Worm (Caenorhabditis elegans) whole organism, late embryonic: Measurements from ENCODE around the gene C27A7.3.
"Not testable (repeated sequence)": the region's sequence is repeated elsewhere in the genome, so short reads cannot be mapped to it uniquely, and the experiment has no call there.

Source experiments
- C08G9.2 ChIP-seq: sonication (generic microtip); optimal IDR thresholded peaks from 2 replicates; lab custom pipeline; 2016; ENCODE audit warnings: mild to moderate bottlenecking, missing genetic modification characterization, moderate library complexity, missing compliant biosample characterization
- F13H6.1 ChIP-seq: sonication (generic microtip); optimal IDR thresholded peaks from 2 replicates; lab custom pipeline; 2016; ENCODE audit warnings: missing genetic modification characterization, missing compliant biosample characterization
- K02D7.2 ChIP-seq: sonication (generic microtip); optimal IDR thresholded peaks from 2 replicates; lab custom pipeline; 2017; ENCODE audit warnings: mild to moderate bottlenecking, missing genetic modification characterization, missing compliant biosample characterization
- ahr-1 ChIP-seq: sonication (generic microtip); optimal IDR thresholded peaks from 2 replicates; lab custom pipeline; 2016; ENCODE audit warnings: missing genetic modification characterization, missing compliant biosample characterization
- ceh-19 ChIP-seq: fragments of 200-800 bp; sonication (Bioruptor generic); optimal IDR thresholded peaks from 2 replicates; lab custom pipeline; 2018; ENCODE audit warnings: mild to moderate bottlenecking, missing genetic modification characterization, missing compliant biosample characterization
- ceh-2 ChIP-seq: sonication (generic microtip); optimal IDR thresholded peaks from 2 replicates; lab custom pipeline; 2016; ENCODE audit warnings: missing genotype, missing genetic modification characterization, missing compliant biosample characterization
- ceh-22 ChIP-seq: sonication (generic microtip); optimal IDR thresholded peaks from 2 replicates; lab custom pipeline; 2017; ENCODE audit warnings: missing biosample characterization, missing genetic modification characterization
- ceh-30 ChIP-seq: fragments of 150-350 bp; optimal IDR thresholded peaks from 2 replicates; lab custom pipeline; 2014; ENCODE audit warnings: missing biosample characterization, missing genetic modification characterization
- ceh-45 ChIP-seq: fragments of 200-800 bp; sonication (Bioruptor generic); IDR thresholded peaks from 2 replicates; pipeline ENCODE4 v1.3.6; 2022; ENCODE audit warnings: missing genetic modification reagents, missing genetic modification characterization, missing compliant biosample characterization
- ceh-6 ChIP-seq: fragments of 200-800 bp; sonication (Bioruptor generic); optimal IDR thresholded peaks from 2 replicates; lab custom pipeline; 2018; ENCODE audit warnings: mild to moderate bottlenecking, missing genetic modification characterization, missing compliant biosample characterization
- ceh-9 ChIP-seq: sonication (generic microtip); optimal IDR thresholded peaks from 2 replicates; lab custom pipeline; 2016; ENCODE audit warnings: mild to moderate bottlenecking, missing genetic modification characterization, inconsistent platforms, missing compliant biosample characterization
- che-1 ChIP-seq: sonication (generic microtip); optimal IDR thresholded peaks from 2 replicates; lab custom pipeline; 2016; ENCODE audit warnings: mild to moderate bottlenecking, missing genetic modification characterization, missing compliant biosample characterization
- dmd-4 ChIP-seq: sonication (generic microtip); optimal IDR thresholded peaks from 2 replicates; lab custom pipeline; 2016; ENCODE audit warnings: borderline replicate concordance, missing genetic modification characterization, missing compliant biosample characterization
- dve-1 ChIP-seq: sonication (generic microtip); optimal IDR thresholded peaks from 2 replicates; lab custom pipeline; 2017; ENCODE audit warnings: antibody characterized with exemption, mild to moderate bottlenecking, missing genetic modification characterization, missing compliant biosample characterization
- elt-2 ChIP-seq: sonication (generic microtip); optimal IDR thresholded peaks from 2 replicates; lab custom pipeline; 2016; ENCODE audit warnings: missing genetic modification reagents, missing genetic modification characterization, missing compliant biosample characterization
- elt-4 ChIP-seq: sonication (generic microtip); optimal IDR thresholded peaks from 2 replicates; lab custom pipeline; 2016; ENCODE audit warnings: missing genetic modification characterization, missing compliant biosample characterization
- eyg-1 ChIP-seq: sonication (generic microtip); optimal IDR thresholded peaks from 2 replicates; lab custom pipeline; 2016; ENCODE audit warnings: missing genotype, missing genetic modification characterization, missing compliant biosample characterization
- fkh-10 ChIP-seq: fragments of 150-350 bp; optimal IDR thresholded peaks from 2 replicates; lab custom pipeline; 2014; ENCODE audit warnings: missing biosample characterization, missing genetic modification reagents, missing genetic modification characterization
- fkh-6 ChIP-seq: sonication (generic microtip); optimal IDR thresholded peaks from 2 replicates; lab custom pipeline; 2016; ENCODE audit warnings: missing genetic modification characterization, missing compliant biosample characterization
- gmeb-2 ChIP-seq: sonication (generic microtip); optimal IDR thresholded peaks from 2 replicates; lab custom pipeline; 2016; ENCODE audit warnings: missing genetic modification characterization, inconsistent platforms, missing compliant biosample characterization
- hlh-13 ChIP-seq: fragments of 200-800 bp; sonication (Bioruptor generic); optimal IDR thresholded peaks from 2 replicates; lab custom pipeline; 2018; ENCODE audit warnings: mild to moderate bottlenecking, missing genetic modification characterization, missing compliant biosample characterization
- hlh-15 ChIP-seq: sonication (generic microtip); optimal IDR thresholded peaks from 2 replicates; lab custom pipeline; 2016; ENCODE audit warnings: missing genetic modification characterization, missing compliant biosample characterization
- hlh-8 ChIP-seq: sonication (generic microtip); optimal IDR thresholded peaks from 2 replicates; lab custom pipeline; 2016; ENCODE audit warnings: missing genotype, missing genetic modification characterization, missing compliant biosample characterization
- lim-6 ChIP-seq: sonication (generic microtip); optimal IDR thresholded peaks from 2 replicates; lab custom pipeline; 2016; ENCODE audit warnings: missing genetic modification characterization, missing compliant biosample characterization
- nfya-1 ChIP-seq: sonication (generic microtip); optimal IDR thresholded peaks from 2 replicates; lab custom pipeline; 2017; ENCODE audit warnings: missing genetic modification characterization, mild to moderate bottlenecking, missing compliant biosample characterization, antibody characterized with exemption, moderate library complexity
- nhr-232 ChIP-seq: sonication (generic microtip); optimal IDR thresholded peaks from 2 replicates; lab custom pipeline; 2016; ENCODE audit warnings: missing genetic modification characterization, missing compliant biosample characterization
- npax-4 ChIP-seq: sonication (generic microtip); optimal IDR thresholded peaks from 2 replicates; lab custom pipeline; 2016; ENCODE audit warnings: missing genetic modification characterization, missing compliant biosample characterization
- odd-2 ChIP-seq: sonication (generic microtip); optimal IDR thresholded peaks from 2 replicates; lab custom pipeline; 2017; ENCODE audit warnings: antibody characterized with exemption, mild to moderate bottlenecking, missing genetic modification characterization, missing compliant biosample characterization
- pag-3 ChIP-seq: sonication (generic microtip); optimal IDR thresholded peaks from 2 replicates; lab custom pipeline; 2016; ENCODE audit warnings: missing compliant biosample characterization, missing genetic modification characterization, borderline replicate concordance
- pat-9 ChIP-seq: fragments of 200-800 bp; sonication (Bioruptor generic); optimal IDR thresholded peaks from 2 replicates; lab custom pipeline; 2018; ENCODE audit warnings: mild to moderate bottlenecking, missing genetic modification characterization, moderate library complexity, missing compliant biosample characterization
- pqm-1 ChIP-seq: sonication (generic microtip); optimal IDR thresholded peaks from 2 replicates; lab custom pipeline; 2016; ENCODE audit warnings: missing genetic modification characterization, missing compliant biosample characterization
- pros-1 ChIP-seq: fragments of 150-350 bp; optimal IDR thresholded peaks from 2 replicates; lab custom pipeline; 2014; ENCODE audit warnings: missing biosample characterization, missing genetic modification reagents, missing genetic modification characterization
- rnt-1 ChIP-seq: sonication (generic microtip); optimal IDR thresholded peaks from 2 replicates; lab custom pipeline; 2016; ENCODE audit warnings: missing genetic modification characterization, missing compliant biosample characterization
- sdc-2 ChIP-seq: sonication (generic microtip); optimal IDR thresholded peaks from 2 replicates; lab custom pipeline; 2016; ENCODE audit warnings: missing genotype, missing genetic modification characterization, missing compliant biosample characterization
- sox-4 ChIP-seq: sonication (generic microtip); optimal IDR thresholded peaks from 2 replicates; lab custom pipeline; 2017; ENCODE audit warnings: mild to moderate bottlenecking, missing genetic modification characterization, inconsistent platforms, missing compliant biosample characterization
- tbx-7 ChIP-seq: sonication (generic microtip); optimal IDR thresholded peaks from 2 replicates; lab custom pipeline; 2016; ENCODE audit warnings: missing genotype, missing genetic modification characterization, missing compliant biosample characterization
- unc-86 ChIP-seq: sonication (generic microtip); optimal IDR thresholded peaks from 2 replicates; lab custom pipeline; 2016; ENCODE audit warnings: missing genetic modification characterization, missing compliant biosample characterization
- zip-5 ChIP-seq: sonication (generic microtip); optimal IDR thresholded peaks from 2 replicates; lab custom pipeline; 2016; ENCODE audit warnings: missing genetic modification characterization, missing compliant biosample characterization
- ztf-16 ChIP-seq: sonication (generic microtip); optimal IDR thresholded peaks from 2 replicates; lab custom pipeline; 2017; ENCODE audit warnings: missing genetic modification characterization, missing compliant biosample characterization

Gene C27A7.3

ce11 chrV:12120381-12120780 lies 20.3 kb upstream of the C27A7.3 start, which contains the start of gene C13C4.7:
TSS of gene C13C4.7 (minus strand) at chrV:12120481.
- TF ChIP-seq F13H6.1 (no peak), sdc-2 (tag; lab: Kevin White, UChicago) (no peak), lim-6 (tag; lab: Kevin White, UChicago) (no peak), eyg-1 (tag; lab: Kevin White, UChicago) (no peak), fkh-6 (tag; lab: Kevin White, UChicago) (no peak), hlh-8 (no peak), K02D7.2 (tag; lab: Kevin White, UChicago) (no peak), che-1 (no peak), elt-4 (no peak), pat-9 (tag; lab: Kevin White, UChicago) (no peak), ceh-30 (tag; lab: Kevin White, UChicago) (no peak), sox-4 (tag; lab: Kevin White, UChicago) (no peak), pqm-1 (tag; lab: Kevin White, UChicago) (no peak), ahr-1 (tag; lab: Kevin White, UChicago) (no peak), tbx-7 (no peak), ceh-9 (no peak), hlh-15 (tag; lab: Kevin White, UChicago) (no peak)

- TF ChIP-seq pros-1 (tag; lab: Kevin White, UChicago) (no peak), dve-1 (tag; lab: Kevin White, UChicago) (no peak), ceh-6 (GFP tag; lab: Kevin White, UChicago) (no peak), gmeb-2 (tag; lab: Kevin White, UChicago) (no peak), ceh-22 (tag; lab: Kevin White, UChicago) (no peak), zip-5 (tag; lab: Kevin White, UChicago) (no peak), lim-6 (tag; lab: Kevin White, UChicago) (no peak), pqm-1 (tag; lab: Kevin White, UChicago) (no peak), sox-4 (tag; lab: Kevin White, UChicago) (no peak), C08G9.2 (tag; lab: Kevin White, UChicago) (no peak), odd-2 (tag; lab: Kevin White, UChicago) (no peak), hlh-13 (GFP tag; lab: Kevin White, UChicago) (no peak), ceh-2 (tag; lab: Kevin White, UChicago) (no peak), npax-4 (tag; lab: Kevin White, UChicago) (no peak), elt-4 (no peak), nfya-1 (tag; lab: Kevin White, UChicago) (no peak)
- TF ChIP-seq, all 69 proteins: peak for 0
Observed at ce11 chrV:12121274-12121673, 19.5 kb upstream of the C27A7.3 start, which contains the start of gene C13C4.6. TSS of gene C13C4.6 (plus strand) at chrV:12121574.

ce11 chrV:12130688-12131087 lies 10.0 kb upstream of the C27A7.3 start, which contains the start of gene C27A7.6:
TSS of gene C27A7.6 (minus strand) at chrV:12130788.
- not testable (repeated sequence) for TF ChIP-seq dmd-4; nhr-232 (tag; lab: Kevin White, UChicago); ceh-19
- TF ChIP-seq, all 69 proteins: peak for 0; not testable (repeated sequence) for 69

- TF ChIP-seq pag-3 (tag; lab: Kevin White, UChicago); ceh-45; unc-86 (tag; lab: Kevin White, UChicago): not testable (repeated sequence)
Observed at ce11 chrV:12131157-12131556, 9.6 kb upstream of the C27A7.3 start, which contains the start of gene enpp-1. TSS of gene enpp-1 (plus strand) at chrV:12131457.

- no peak for TF ChIP-seq fkh-10 (GFP tag; lab: Kevin White, UChicago)
- no peak for TF ChIP-seq rnt-1 (tag; lab: Kevin White, UChicago)
- TF ChIP-seq fkh-6 (tag; lab: Kevin White, UChicago) = no peak
- TF ChIP-seq sox-4 (tag; lab: Kevin White, UChicago) = no peak
- TF ChIP-seq elt-4 = no peak
- TF ChIP-seq ztf-16 = no peak
- TF ChIP-seq elt-2 (tag; lab: Kevin White, UChicago) = no peak
Observed at ce11 chrV:12137942-12138341, 2.8 kb upstream of the C27A7.3 start.
